Worm (Caenorhabditis elegans) whole organism, young adult: Measurements from ENCODE around the gene bas-1.

Experiments used
- B0019.2 ChIP-seq: fragments of 200-800 bp; sonication (Bioruptor generic); conservative IDR thresholded peaks from 2 replicates; pipeline ENCODE4 v1.3.6; 2022; ENCODE audit warnings: missing genetic modification reagents, missing genetic modification characterization, missing compliant biosample characterization
- B0035.1 ChIP-seq: sonication (generic microtip); optimal IDR thresholded peaks from 2 replicates; lab custom pipeline; 2016; ENCODE audit warnings: missing genetic modification characterization, mild to moderate bottlenecking, missing compliant biosample characterization, missing genotype, missing genetic modification reagents
- B0261.1 ChIP-seq: sonication (generic microtip); optimal IDR thresholded peaks from 2 replicates; lab custom pipeline; 2016; ENCODE audit warnings: mild to moderate bottlenecking, missing genetic modification characterization, moderate library complexity, missing compliant biosample characterization
- B0336.3 ChIP-seq: fragments of 200-800 bp; sonication (Bioruptor generic); IDR thresholded peaks from 2 replicates; pipeline ENCODE4 v1.3.6; 2022; ENCODE audit warnings: missing genetic modification characterization, missing compliant biosample characterization
- C17E4.6 ChIP-seq: fragments of 200-800 bp; sonication (Bioruptor generic); IDR thresholded peaks from 2 replicates; pipeline ENCODE4 v1.3.6; 2022; ENCODE audit warnings: missing genetic modification reagents, missing genetic modification characterization, missing compliant biosample characterization
- F33H1.4 ChIP-seq: fragments of 200-800 bp; sonication (Bioruptor generic); IDR thresholded peaks from 2 replicates; pipeline ENCODE4 v1.3.6; 2022; ENCODE audit warnings: missing genetic modification reagents, missing genetic modification characterization, missing compliant biosample characterization
- F52B5.7 ChIP-seq: sonication (generic microtip); optimal IDR thresholded peaks from 2 replicates; lab custom pipeline; 2016; ENCODE audit warnings: mild to moderate bottlenecking, missing genetic modification characterization, missing compliant biosample characterization
- F55B11.4 ChIP-seq: sonication (generic microtip); optimal IDR thresholded peaks from 2 replicates; lab custom pipeline; 2016; ENCODE audit warnings: missing compliant biosample characterization, missing genetic modification characterization, borderline replicate concordance; ENCODE audit not compliant: insufficient read depth
- F57A8.1 ChIP-seq: fragments of 200-800 bp; sonication (Bioruptor generic); optimal IDR thresholded peaks from 2 replicates; lab custom pipeline; 2018; ENCODE audit warnings: mild to moderate bottlenecking, missing genetic modification characterization, moderate library complexity, missing compliant biosample characterization
- F57C9.4 ChIP-seq: sonication (generic microtip); optimal IDR thresholded peaks from 2 replicates; lab custom pipeline; 2017; ENCODE audit warnings: mild to moderate bottlenecking, missing genetic modification characterization, missing compliant biosample characterization
- K11D2.4 ChIP-seq: fragments of 200-800 bp; sonication (Bioruptor generic); IDR thresholded peaks from 2 replicates; pipeline ENCODE4 v1.3.6; 2022; ENCODE audit warnings: missing genetic modification reagents, missing genetic modification characterization, missing compliant biosample characterization
- T07F8.4 ChIP-seq: sonication (generic microtip); optimal IDR thresholded peaks from 2 replicates; lab custom pipeline; 2016; ENCODE audit warnings: mild to moderate bottlenecking, missing genetic modification characterization, moderate library complexity, missing compliant biosample characterization
- Y67H2A.10 ChIP-seq: fragments of 200-800 bp; sonication (Bioruptor generic); conservative IDR thresholded peaks from 2 replicates; pipeline ENCODE4 v1.3.6; 2022; ENCODE audit warnings: missing genetic modification reagents, missing genetic modification characterization, missing compliant biosample characterization
- aptf-2 ChIP-seq: fragments of 200-800 bp; sonication (Bioruptor generic); conservative IDR thresholded peaks from 2 replicates; pipeline ENCODE4 v1.3.6; 2022; ENCODE audit warnings: missing genetic modification reagents, missing genetic modification characterization, missing compliant biosample characterization
- aptf-3 ChIP-seq: fragments of 200-800 bp; sonication (Bioruptor generic); IDR thresholded peaks from 2 replicates; pipeline ENCODE4 v1.3.6; 2022; ENCODE audit warnings: missing genetic modification characterization, missing compliant biosample characterization
- atf-7 ChIP-seq: sonication (generic microtip); optimal IDR thresholded peaks from 2 replicates; lab custom pipeline; 2017; ENCODE audit warnings: mild to moderate bottlenecking, missing genetic modification characterization, missing compliant biosample characterization
- athp-1 ChIP-seq: sonication (generic microtip); optimal IDR thresholded peaks from 2 replicates; lab custom pipeline; 2017; ENCODE audit warnings: mild to moderate bottlenecking, missing genetic modification characterization, missing compliant biosample characterization
- ceh-58 ChIP-seq: fragments of 200-800 bp; sonication (Bioruptor generic); IDR thresholded peaks from 2 replicates; pipeline ENCODE4 v1.3.6; 2022; ENCODE audit warnings: missing genetic modification characterization, missing compliant biosample characterization
- die-1 ChIP-seq: sonication (generic microtip); optimal IDR thresholded peaks from 2 replicates; lab custom pipeline; 2016; ENCODE audit warnings: missing genotype, mild to moderate bottlenecking, missing genetic modification characterization, missing compliant biosample characterization
- dox-1 ChIP-seq: fragments of 200-800 bp; sonication (Bioruptor generic); IDR thresholded peaks from 2 replicates; pipeline ENCODE4 v1.3.6; 2022; ENCODE audit warnings: missing genetic modification reagents, missing genetic modification characterization, missing compliant biosample characterization
- egl-44 ChIP-seq: fragments of 200-800 bp; sonication (Bioruptor generic); IDR thresholded peaks from 2 replicates; pipeline ENCODE4 v1.3.6; 2022; ENCODE audit warnings: missing genetic modification reagents, missing genetic modification characterization, missing compliant biosample characterization
- ekl-4 ChIP-seq: fragments of 200-800 bp; sonication (Bioruptor generic); IDR thresholded peaks from 2 replicates; pipeline ENCODE4 v1.3.6; 2022; ENCODE audit warnings: missing genetic modification reagents, missing genetic modification characterization, missing compliant biosample characterization
- ets-4 ChIP-seq: fragments of 200-800 bp; sonication (Bioruptor generic); optimal IDR thresholded peaks from 2 replicates; lab custom pipeline; 2018; ENCODE audit warnings: mild to moderate bottlenecking, missing genetic modification characterization, missing compliant biosample characterization
- fkh-3 ChIP-seq: sonication (generic microtip); optimal IDR thresholded peaks from 2 replicates; lab custom pipeline; 2016; ENCODE audit warnings: mild to moderate bottlenecking, missing genetic modification characterization, missing compliant biosample characterization
- gei-17 ChIP-seq: fragments of 200-800 bp; sonication (Bioruptor generic); optimal IDR thresholded peaks from 2 replicates; lab custom pipeline; 2018; ENCODE audit warnings: mild to moderate bottlenecking, missing genetic modification characterization, missing compliant biosample characterization
- hlh-26 ChIP-seq: fragments of 200-800 bp; sonication (Bioruptor generic); conservative IDR thresholded peaks from 2 replicates; pipeline ENCODE4 v1.3.6; 2022; ENCODE audit warnings: missing genetic modification reagents, missing genetic modification characterization, missing compliant biosample characterization
- hmg-1.2 ChIP-seq: fragments of 200-800 bp; sonication (Bioruptor generic); IDR thresholded peaks from 2 replicates; pipeline ENCODE4 v1.3.6; 2022; ENCODE audit warnings: missing genetic modification reagents, missing genetic modification characterization, missing compliant biosample characterization
- hrde-1 ChIP-seq: sonication (generic microtip); optimal IDR thresholded peaks from 2 replicates; lab custom pipeline; 2016; ENCODE audit warnings: missing genetic modification characterization, mild to moderate bottlenecking, missing compliant biosample characterization, moderate library complexity, missing genotype, missing genetic modification reagents, borderline replicate concordance
- lir-1 ChIP-seq: fragments of 200-800 bp; sonication (Bioruptor generic); conservative IDR thresholded peaks from 2 replicates; pipeline ENCODE4 v1.3.6; 2022; ENCODE audit warnings: missing genetic modification reagents, missing genetic modification characterization, missing compliant biosample characterization
- lsl-1 ChIP-seq: fragments of 200-800 bp; sonication (Bioruptor generic); optimal IDR thresholded peaks from 2 replicates; lab custom pipeline; 2018; ENCODE audit warnings: mild to moderate bottlenecking, missing genetic modification characterization, moderate library complexity, missing compliant biosample characterization
- madf-10 ChIP-seq: sonication (generic microtip); optimal IDR thresholded peaks from 2 replicates; lab custom pipeline; 2016; ENCODE audit warnings: mild to moderate bottlenecking, missing genetic modification characterization, missing compliant biosample characterization
- madf-6 ChIP-seq: fragments of 200-800 bp; sonication (Bioruptor generic); IDR thresholded peaks from 2 replicates; pipeline ENCODE4 v1.3.6; 2022; ENCODE audit warnings: missing genetic modification reagents, missing genetic modification characterization, missing compliant biosample characterization
- mes-4 ChIP-seq: sonication (generic microtip); optimal IDR thresholded peaks from 2 replicates; lab custom pipeline; 2016; ENCODE audit warnings: missing genotype, missing genetic modification characterization, missing compliant biosample characterization
- nfya-2 ChIP-seq: fragments of 200-800 bp; sonication (Bioruptor generic); IDR thresholded peaks from 2 replicates; pipeline ENCODE4 v1.3.6; 2022; ENCODE audit warnings: missing genetic modification reagents, missing genetic modification characterization, missing compliant biosample characterization
- nhr-179 ChIP-seq: sonication (generic microtip); optimal IDR thresholded peaks from 2 replicates; lab custom pipeline; 2016; ENCODE audit warnings: mild to moderate bottlenecking, missing genetic modification characterization, missing compliant biosample characterization
- pbrm-1 ChIP-seq: fragments of 200-800 bp; sonication (Bioruptor generic); IDR thresholded peaks from 2 replicates; pipeline ENCODE4 v1.3.6; 2022; ENCODE audit warnings: missing genetic modification reagents, missing genetic modification characterization, missing compliant biosample characterization
- rec-8 ChIP-seq, 2 experiments: sonication (generic microtip); optimal IDR thresholded peaks; 2 replicates each; lab custom pipeline; 2016; ENCODE audit warnings: mild to moderate bottlenecking in 2 of 2, missing genetic modification characterization in 2 of 2, missing genetic modification reagents in 2 of 2, missing genotype in 2 of 2, missing biosample characterization in 1 of 2, missing compliant biosample characterization in 1 of 2, moderate library complexity in 1 of 2
- sea-2 ChIP-seq: fragments of 200-800 bp; sonication (Bioruptor generic); IDR thresholded peaks from 2 replicates; pipeline ENCODE4 v1.3.6; 2022; ENCODE audit warnings: missing genetic modification characterization, missing compliant biosample characterization
- snpc-1.1 ChIP-seq: sonication (generic microtip); optimal IDR thresholded peaks from 2 replicates; lab custom pipeline; 2017; ENCODE audit warnings: missing genetic modification characterization, mild to moderate bottlenecking, missing compliant biosample characterization, antibody characterized with exemption, moderate library complexity, missing genotype, missing genetic modification reagents; ENCODE audit not compliant: insufficient read depth
- snpc-3.4 ChIP-seq: sonication (generic microtip); optimal IDR thresholded peaks from 2 replicates; lab custom pipeline; 2017; ENCODE audit warnings: missing genetic modification characterization, mild to moderate bottlenecking, missing compliant biosample characterization, antibody characterized with exemption, moderate library complexity, missing genotype, missing genetic modification reagents
- sptf-2 ChIP-seq: fragments of 200-800 bp; sonication (Bioruptor generic); optimal IDR thresholded peaks from 2 replicates; lab custom pipeline; 2018; ENCODE audit warnings: mild to moderate bottlenecking, missing genetic modification characterization, missing compliant biosample characterization
- tbx-9 ChIP-seq: sonication (generic microtip); optimal IDR thresholded peaks from 2 replicates; lab custom pipeline; 2016; ENCODE audit warnings: borderline replicate concordance, missing genetic modification characterization, inconsistent platforms, missing compliant biosample characterization
- unc-62 ChIP-seq: fragments of 150-350 bp; optimal IDR thresholded peaks from 2 replicates; lab custom pipeline; 2014; ENCODE audit warnings: missing biosample characterization, missing genetic modification reagents, missing genetic modification characterization
- xnd-1 ChIP-seq: sonication (generic microtip); optimal IDR thresholded peaks from 2 replicates; lab custom pipeline; 2016; ENCODE audit warnings: missing genotype, missing genetic modification reagents, missing genetic modification characterization, missing compliant biosample characterization
- zim-3 ChIP-seq: sonication (generic microtip); optimal IDR thresholded peaks from 2 replicates; lab custom pipeline; 2017; ENCODE audit warnings: mild to moderate bottlenecking, missing genetic modification characterization, moderate library complexity, missing compliant biosample characterization
- ztf-25 ChIP-seq: fragments of 200-800 bp; sonication (Bioruptor generic); IDR thresholded peaks from 2 replicates; pipeline ENCODE4 v1.3.6; 2022; ENCODE audit warnings: missing genetic modification reagents, missing genetic modification characterization, missing compliant biosample characterization
- ztf-26 ChIP-seq: sonication (generic microtip); optimal IDR thresholded peaks from 2 replicates; lab custom pipeline; 2017; ENCODE audit warnings: missing genetic modification characterization, missing compliant biosample characterization
- ztf-3 ChIP-seq: fragments of 200-800 bp; sonication (Bioruptor generic); optimal IDR thresholded peaks from 2 replicates; lab custom pipeline; 2018; ENCODE audit warnings: mild to moderate bottlenecking, missing genetic modification characterization, missing compliant biosample characterization

Gene bas-1

DNA sequence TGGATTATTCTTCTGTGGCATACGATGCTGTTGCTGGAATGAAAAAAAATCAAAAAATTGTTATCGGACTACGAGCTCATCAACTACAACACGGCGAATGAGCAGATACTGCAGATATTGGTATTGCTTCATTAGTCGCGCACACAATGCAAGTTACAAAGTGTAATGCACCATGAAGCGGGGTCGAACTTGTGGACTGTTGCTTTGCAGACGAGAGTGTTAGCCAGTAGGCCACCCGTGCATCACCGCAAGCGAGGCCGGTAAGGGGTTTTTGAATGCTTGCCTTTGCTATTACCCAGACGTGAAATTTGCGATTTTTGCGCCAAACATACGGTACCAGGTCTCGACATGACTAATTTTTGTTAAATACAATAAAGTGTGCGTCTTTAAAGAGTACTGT, 10.1 kb upstream of the bas-1 start (continued):
- TF ChIP-seq pbrm-1 (GFP tag; lab: Robert Waterston, UW) (peak; percentile 85), aptf-2 (GFP tag; lab: Robert Waterston, UW) (peak; percentile 67; the same call in 1 of the 2 replicates), die-1 (tag; lab: Kevin White, UChicago) (peak; percentile 88), F57C9.4 (tag; lab: Kevin White, UChicago) (peak; percentile 57), xnd-1 (tag; lab: Kevin White, UChicago) (no peak), hrde-1 (tag; lab: Kevin White, UChicago) (peak; percentile 77), ceh-58 (GFP tag; lab: Robert Waterston, UW) (no peak), snpc-3.4 (peak; percentile 72), nfya-2 (GFP tag; lab: Robert Waterston, UW) (0 out of 2 replicates have a peak, but pooled peaks have one; percentile 67), nhr-179 (tag; lab: Kevin White, UChicago) (peak; percentile 60), madf-10 (tag; lab: Kevin White, UChicago) (peak; percentile 83), lsl-1 (GFP tag; lab: Kevin White, UChicago) (peak; percentile 78), ets-4 (GFP tag; lab: Kevin White, UChicago) (peak; percentile 84), fkh-3 (tag; lab: Kevin White, UChicago) (peak; percentile 59), madf-6 (GFP tag; lab: Robert Waterston, UW) (peak; percentile 77), tbx-9 (tag; lab: Kevin White, UChicago) (peak; percentile 13), K11D2.4 (GFP tag; lab: Robert Waterston, UW) (0 out of 2 replicates have a peak, but pooled peaks have one; percentile 49), sea-2 (GFP tag; lab: Robert Waterston, UW) (no peak), B0035.1 (tag; lab: Kevin White, UChicago) (peak; percentile 36), ekl-4 (GFP tag; lab: Robert Waterston, UW) (peak; percentile 77; the same call in 1 of the 2 replicates), ztf-3 (peak; percentile 74), B0336.3 (peak; percentile 73; the same call in 1 of the 2 replicates), T07F8.4 (peak; percentile 87), F52B5.7 (tag; lab: Kevin White, UChicago) (peak; percentile 94), B0261.1 (tag; lab: Kevin White, UChicago) (peak; percentile 89), lir-1 (GFP tag; lab: Robert Waterston, UW) (peak; percentile 74), gei-17 (GFP tag; lab: Kevin White, UChicago) (no peak), zim-3 (tag; lab: Kevin White, UChicago) (peak; percentile 87), ztf-26 (peak; percentile 77), egl-44 (GFP tag; lab: Robert Waterston, UW) (peak; percentile 82; the same call in 1 of the 2 replicates), F55B11.4 (tag; lab: Kevin White, UChicago) (no peak), ztf-25 (GFP tag; lab: Robert Waterston, UW) (no peak; the same call in 1 of the 2 replicates), dox-1 (GFP tag; lab: Robert Waterston, UW) (peak; percentile 84), aptf-3 (GFP tag; lab: Robert Waterston, UW) (peak; percentile 64; the same call in 1 of the 2 replicates), C17E4.6 (peak; percentile 73; the same call in 1 of the 2 replicates), snpc-1.1 (tag; lab: Kevin White, UChicago) (peak; percentile 57), hmg-1.2 (GFP tag; lab: Robert Waterston, UW) (peak; percentile 70), mes-4 (tag; lab: Kevin White, UChicago) (peak; percentile 87), rec-8 (tag; optimal IDR thresholded peaks at IDR 0.05; lab: Kevin White, UChicago) (peak; percentile 77 to 91), atf-7 (peak; percentile 76), athp-1 (tag; lab: Kevin White, UChicago) (peak; percentile 93), F57A8.1 (GFP tag; lab: Kevin White, UChicago) (peak; percentile 57), F33H1.4 (GFP tag; lab: Robert Waterston, UW) (peak; percentile 70), hlh-26 (no peak), sptf-2 (GFP tag; lab: Kevin White, UChicago) (peak; percentile 82), Y67H2A.10 (no peak), unc-62 (no peak), B0019.2 (GFP tag; lab: Robert Waterston, UW) (peak; percentile 54)
